Fruit fly (Drosophila melanogaster) whole organism, embryonic: ENCODE measurements around the gene ENGase.

Experiments used
- Antp ChIP-seq: fragments of 200-800 bp; sonication (Bioruptor generic); optimal IDR thresholded peaks from 3 replicates; lab custom pipeline; 2016; ENCODE audit warnings: missing biosample characterization, missing genetic modification characterization
- Atf6 ChIP-seq: fragments of 200-800 bp; sonication (Bioruptor generic); IDR thresholded peaks from 2 replicates; pipeline ENCODE4 v1.3.6; 2022; ENCODE audit warnings: missing biosample characterization, missing genetic modification characterization
- CG10209 ChIP-seq: fragments of 200-800 bp; sonication (Bioruptor generic); optimal IDR thresholded peaks from 3 replicates; lab custom pipeline; 2017; ENCODE audit warnings: missing biosample characterization, mild to moderate bottlenecking, missing genetic modification characterization, missing genetic modification reagents
- CG10267 ChIP-seq: fragments of 200-800 bp; sonication (Bioruptor generic); optimal IDR thresholded peaks from 2 replicates; lab custom pipeline; 2018; ENCODE audit warnings: missing biosample characterization, mild to moderate bottlenecking, missing genetic modification characterization, moderate library complexity
- CG12769 ChIP-seq: fragments of 200-800 bp; sonication (Bioruptor generic); optimal IDR thresholded peaks from 2 replicates; lab custom pipeline; 2019; ENCODE audit warnings: missing biosample characterization, mild to moderate bottlenecking, missing genetic modification characterization, moderate library complexity
- CG13424 ChIP-seq: fragments of 200-800 bp; sonication (Bioruptor generic); optimal IDR thresholded peaks from 2 replicates; lab custom pipeline; 2019; ENCODE audit warnings: missing biosample characterization, mild to moderate bottlenecking, missing genetic modification characterization, moderate library complexity
- CG13894 ChIP-seq: fragments of 200-800 bp; sonication (Bioruptor generic); optimal IDR thresholded peaks from 3 replicates; lab custom pipeline; 2018; ENCODE audit warnings: missing biosample characterization, mild to moderate bottlenecking, missing genetic modification characterization, moderate library complexity
- CG14441 ChIP-seq: fragments of 200-800 bp; sonication (Bioruptor generic); IDR thresholded peaks from 2 replicates; pipeline ENCODE4 v1.3.6; 2022; ENCODE audit warnings: missing biosample characterization, missing genetic modification characterization
- CG14710 ChIP-seq: fragments of 200-800 bp; sonication (Bioruptor generic); optimal IDR thresholded peaks from 3 replicates; lab custom pipeline; 2019; ENCODE audit warnings: missing biosample characterization, mild to moderate bottlenecking, missing genetic modification characterization, moderate library complexity
- CG15269 ChIP-seq: fragments of 200-800 bp; sonication (Bioruptor generic); optimal IDR thresholded peaks from 2 replicates; lab custom pipeline; 2018; ENCODE audit warnings: missing biosample characterization, mild to moderate bottlenecking, missing genetic modification characterization, moderate library complexity
- CG15696 ChIP-seq: fragments of 200-800 bp; sonication (Bioruptor generic); optimal IDR thresholded peaks from 2 replicates; lab custom pipeline; 2019; ENCODE audit warnings: missing biosample characterization, mild to moderate bottlenecking, missing genetic modification characterization, moderate library complexity
- CG16815 ChIP-seq: fragments of 200-800 bp; sonication (Bioruptor generic); optimal IDR thresholded peaks from 3 replicates; lab custom pipeline; 2017; ENCODE audit warnings: missing biosample characterization, mild to moderate bottlenecking, missing genetic modification characterization
- CG17385 ChIP-seq: fragments of 200-800 bp; sonication (Bioruptor generic); optimal IDR thresholded peaks from 3 replicates; lab custom pipeline; 2018; ENCODE audit warnings: missing biosample characterization, mild to moderate bottlenecking, missing genetic modification characterization
- CG18262 ChIP-seq: fragments of 200-800 bp; optimal IDR thresholded peaks from 3 replicates; lab custom pipeline; 2019; ENCODE audit warnings: missing biosample characterization, mild to moderate bottlenecking, missing genetic modification characterization, moderate library complexity
- CG2889 ChIP-seq: fragments of 200-800 bp; sonication (Bioruptor generic); IDR thresholded peaks from 3 replicates; pipeline ENCODE4 v1.3.6; 2022; ENCODE audit warnings: missing biosample characterization, missing genetic modification characterization
- CG30403 ChIP-seq: fragments of 200-800 bp; sonication (Bioruptor generic); optimal IDR thresholded peaks from 3 replicates; lab custom pipeline; 2016; ENCODE audit warnings: missing biosample characterization, missing genetic modification characterization
- CG6813 ChIP-seq: fragments of 200-800 bp; sonication (Bioruptor generic); optimal IDR thresholded peaks from 2 replicates; lab custom pipeline; 2017; ENCODE audit warnings: missing biosample characterization, missing genetic modification characterization, mild to moderate bottlenecking, moderate library complexity, missing genetic modification reagents
- CG6854 ChIP-seq: fragments of 200-800 bp; sonication (Bioruptor generic); optimal IDR thresholded peaks from 3 replicates; lab custom pipeline; 2017; ENCODE audit warnings: missing biosample characterization, mild to moderate bottlenecking, missing genetic modification characterization
- CG7839 ChIP-seq: fragments of 200-800 bp; sonication (Bioruptor generic); optimal IDR thresholded peaks from 3 replicates; lab custom pipeline; 2018; ENCODE audit warnings: missing biosample characterization, mild to moderate bottlenecking, missing genetic modification characterization, moderate library complexity
- CG8924 ChIP-seq: fragments of 200-800 bp; optimal IDR thresholded peaks from 3 replicates; lab custom pipeline; 2019; ENCODE audit warnings: missing biosample characterization, mild to moderate bottlenecking, missing genetic modification characterization, moderate library complexity
- CG9437 ChIP-seq: fragments of 200-800 bp; sonication (Bioruptor generic); optimal IDR thresholded peaks from 2 replicates; lab custom pipeline; 2018; ENCODE audit warnings: missing biosample characterization, mild to moderate bottlenecking, missing genetic modification characterization
- CoRest ChIP-seq: fragments of 200-800 bp; sonication (Bioruptor generic); optimal IDR thresholded peaks from 3 replicates; lab custom pipeline; 2018; ENCODE audit warnings: missing biosample characterization, mild to moderate bottlenecking, missing genetic modification characterization, moderate library complexity
- HLH4C ChIP-seq: fragments of 200-800 bp; sonication (Bioruptor generic); IDR thresholded peaks from 3 replicates; pipeline ENCODE4 v1.3.6; 2022; ENCODE audit warnings: missing biosample characterization, missing genetic modification characterization; ENCODE audit not compliant: partially characterized antibody
- Kr ChIP-seq: fragments of 200-800 bp; sonication (Bioruptor generic); optimal IDR thresholded peaks from 2 replicates; lab custom pipeline; 2017; ENCODE audit warnings: missing biosample characterization, mild to moderate bottlenecking, missing genetic modification characterization
- Lpt ChIP-seq: fragments of >200 bp; optimal IDR thresholded peaks from 2 replicates; lab custom pipeline; 2018; ENCODE audit warnings: missing biosample characterization, missing genetic modification characterization
- Oli ChIP-seq: fragments of 200-800 bp; sonication (Bioruptor generic); optimal IDR thresholded peaks from 2 replicates; lab custom pipeline; 2018; ENCODE audit warnings: missing biosample characterization, mild to moderate bottlenecking, missing genetic modification characterization, moderate library complexity
- PHDP ChIP-seq: fragments of 200-800 bp; sonication (Bioruptor generic); optimal IDR thresholded peaks from 3 replicates; lab custom pipeline; 2018; ENCODE audit warnings: missing biosample characterization, mild to moderate bottlenecking, missing genetic modification characterization, moderate library complexity
- Sox100B ChIP-seq: fragments of 200-800 bp; sonication (Bioruptor generic); optimal IDR thresholded peaks from 3 replicates; lab custom pipeline; 2018; ENCODE audit warnings: missing biosample characterization, mild to moderate bottlenecking, missing genetic modification characterization
- Xbp1 ChIP-seq: fragments of 200-800 bp; sonication (Bioruptor generic); optimal IDR thresholded peaks from 3 replicates; lab custom pipeline; 2016; ENCODE audit warnings: missing biosample characterization, mild to moderate bottlenecking, missing genetic modification characterization
- bsh ChIP-seq, 2 experiments: fragments of 200-800 bp; sonication (Bioruptor generic); optimal IDR thresholded peaks; 2 replicates each; lab custom pipeline; 2017 to 2018; ENCODE audit warnings: mild to moderate bottlenecking in 2 of 2, missing biosample characterization in 2 of 2, missing genetic modification characterization in 2 of 2, moderate library complexity in 1 of 2
- chif ChIP-seq, 2 experiments: fragments of 200-800 bp; sonication (Bioruptor generic); optimal IDR thresholded peaks; 3 replicates each; lab custom pipeline; 2016; ENCODE audit warnings: missing biosample characterization in 2 of 2, missing genetic modification characterization in 2 of 2
- dan ChIP-seq: fragments of 200-800 bp; sonication (Bioruptor generic); IDR thresholded peaks from 2 replicates; pipeline ENCODE4 v1.3.6; 2022; ENCODE audit warnings: missing biosample characterization, missing genetic modification characterization
- fd96Cb ChIP-seq: fragments of 200-800 bp; sonication (Bioruptor generic); optimal IDR thresholded peaks from 2 replicates; lab custom pipeline; 2018; ENCODE audit warnings: missing biosample characterization, mild to moderate bottlenecking, missing genetic modification characterization, moderate library complexity
- gem ChIP-seq: fragments of 200-800 bp; sonication (Bioruptor generic); optimal IDR thresholded peaks from 2 replicates; lab custom pipeline; 2019; ENCODE audit warnings: missing biosample characterization, mild to moderate bottlenecking, missing genetic modification characterization, moderate library complexity
- grau ChIP-seq: fragments of 200-800 bp; optimal IDR thresholded peaks from 3 replicates; lab custom pipeline; 2019; ENCODE audit warnings: missing biosample characterization, mild to moderate bottlenecking, missing genetic modification characterization, moderate library complexity
- hb ChIP-seq: fragments of 200-800 bp; sonication (Bioruptor generic); IDR thresholded peaks from 3 replicates; pipeline ENCODE4 v1.3.6; 2022; ENCODE audit warnings: missing biosample characterization, missing genetic modification characterization; ENCODE audit not compliant: partially characterized antibody
- kay ChIP-seq: fragments of 200-800 bp; sonication (Bioruptor generic); optimal IDR thresholded peaks from 2 replicates; lab custom pipeline; 2016; ENCODE audit warnings: missing biosample characterization, missing genetic modification characterization
- maf-S ChIP-seq: fragments of 200-800 bp; sonication (Bioruptor generic); optimal IDR thresholded peaks from 2 replicates; lab custom pipeline; 2016; ENCODE audit warnings: missing biosample characterization, missing genetic modification characterization
- odd ChIP-seq: fragments of 200-800 bp; sonication (Bioruptor generic); optimal IDR thresholded peaks from 2 replicates; lab custom pipeline; 2017; ENCODE audit warnings: missing biosample characterization, mild to moderate bottlenecking, missing genetic modification characterization
- onecut ChIP-seq: fragments of 200-800 bp; sonication (Bioruptor generic); IDR thresholded peaks from 2 replicates; pipeline ENCODE4 v1.3.6; 2022; ENCODE audit warnings: missing biosample characterization, missing genetic modification characterization
- otp ChIP-seq: fragments of 200-800 bp; sonication (Bioruptor generic); IDR thresholded peaks from 3 replicates; pipeline ENCODE4, ENCODE4 v1.3.6; 2022; ENCODE audit warnings: missing biosample characterization, missing genetic modification characterization
- phol ChIP-seq: fragments of 200-800 bp; sonication (Bioruptor generic); optimal IDR thresholded peaks from 3 replicates; lab custom pipeline; 2018; ENCODE audit warnings: missing biosample characterization, mild to moderate bottlenecking, missing genetic modification characterization, moderate library complexity
- rib ChIP-seq: fragments of 200-800 bp; sonication (Bioruptor generic); IDR thresholded peaks from 2 replicates; pipeline ENCODE4 v1.3.6; 2022; ENCODE audit warnings: missing biosample characterization, missing genetic modification characterization
- row ChIP-seq: fragments of 200-800 bp; sonication (Bioruptor generic); IDR thresholded peaks from 3 replicates; pipeline ENCODE4 v1.3.6; 2022; ENCODE audit warnings: missing biosample characterization, missing genetic modification characterization
- sc ChIP-seq, 3 experiments: fragments of >200 bp in 2 of 3; fragments of 200-800 bp in 1 of 3; sonication (Bioruptor generic) in 1 of 3; optimal IDR thresholded peaks; 2 replicates in 2 of 3; 3 replicates in 1 of 3; lab custom pipeline; 2017; ENCODE audit warnings: mild to moderate bottlenecking in 1 of 3, missing biosample characterization in 1 of 3, missing genetic modification characterization in 1 of 3, missing genetic modification reagents in 1 of 3
- sens ChIP-seq: fragments of 200-800 bp; sonication (Bioruptor generic); peaks from one replicate; lab custom pipeline; 2016; ENCODE audit warnings: missing biosample characterization, missing genetic modification characterization
- sima ChIP-seq: fragments of 200-800 bp; sonication (Bioruptor generic); optimal IDR thresholded peaks from 2 replicates; lab custom pipeline; 2016; ENCODE audit warnings: missing biosample characterization, missing genetic modification characterization
- slbo ChIP-seq: fragments of 200-800 bp; sonication (Bioruptor generic); IDR thresholded peaks from 2 replicates; pipeline ENCODE4 v1.3.6; 2022; ENCODE audit warnings: missing biosample characterization, missing genetic modification characterization
- trem ChIP-seq: fragments of 200-800 bp; optimal IDR thresholded peaks from 3 replicates; lab custom pipeline; 2019; ENCODE audit warnings: missing biosample characterization, mild to moderate bottlenecking, missing genetic modification characterization, moderate library complexity

Gene ENGase

DNA sequence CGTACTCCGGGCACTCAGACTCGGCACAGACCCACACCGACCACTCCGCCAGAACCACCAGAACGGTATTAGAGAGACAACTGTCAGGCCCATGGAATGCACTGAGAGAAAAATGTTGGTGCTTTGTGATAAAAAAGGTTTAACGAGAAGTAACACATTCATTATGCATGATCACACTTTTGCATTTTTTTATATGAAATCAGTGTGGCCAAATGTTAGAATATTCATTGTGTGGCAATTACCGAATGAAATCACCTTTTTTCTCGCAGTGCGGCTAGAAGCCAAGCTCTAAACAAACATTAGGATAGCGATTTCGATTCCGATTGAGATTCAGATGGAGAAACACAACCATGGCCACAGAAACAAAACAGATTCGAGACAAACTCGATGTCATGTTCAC is 42.1 kb downstream of the ENGase start (continued):
- TF ChIP-seq sima: no peak
- no peak for TF ChIP-seq Kr (GFP tag; lab: Kevin White, UChicago)
- peak; percentile 39 for TF ChIP-seq Antp (GFP tag; lab: Kevin White, UChicago)
- TF ChIP-seq sens (GFP tag; lab: Kevin White, UChicago): peak; percentile 83
- TF ChIP-seq CG2889 (GFP tag; lab: Robert Waterston, UW): no peak
- no peak for TF ChIP-seq rib (GFP tag; lab: Robert Waterston, UW)
- TF ChIP-seq CG8924 (tag; lab: Kevin White, UChicago): peak; percentile 10
- peak in 1 of 2 experiments; percentile 31 for TF ChIP-seq bsh (GFP tag; optimal IDR thresholded peaks at IDR 0.05; lab: Kevin White, UChicago)
- TF ChIP-seq CG18262 (tag; lab: Kevin White, UChicago): no peak
- no peak for TF ChIP-seq hb (GFP tag; lab: Robert Waterston, UW)
- peak; percentile 57 for TF ChIP-seq CG7839 (tag; lab: Kevin White, UChicago)
- no peak for TF ChIP-seq CG15269 (tag; lab: Kevin White, UChicago)
- TF ChIP-seq CG6854 (GFP tag; lab: Kevin White, UChicago): no peak
- TF ChIP-seq kay: no peak
- TF ChIP-seq Xbp1 (GFP tag; lab: Kevin White, UChicago): peak; percentile 37
- peak; percentile 0 for TF ChIP-seq CG13424
- peak; percentile 25 for TF ChIP-seq Oli
- TF ChIP-seq PHDP (tag; lab: Kevin White, UChicago): no peak
- peak; percentile 46 for TF ChIP-seq grau (tag; lab: Kevin White, UChicago)
- TF ChIP-seq CG14441: 0 out of 2 replicates have a peak, but pooled peaks have one; percentile 28
- no peak for TF ChIP-seq maf-S
- peak; percentile 54 for TF ChIP-seq slbo (GFP tag; lab: Robert Waterston, UW)
- peak; percentile 22 for TF ChIP-seq CG10209 (GFP tag; lab: Kevin White, UChicago)
- TF ChIP-seq odd (GFP tag; lab: Kevin White, UChicago): no peak
- TF ChIP-seq chif (GFP tag; optimal IDR thresholded peaks at IDR 0.05; lab: Kevin White, UChicago): peak in 1 of 2 experiments; percentile 6
- peak; percentile 19 for TF ChIP-seq CG17385 (GFP tag; lab: Kevin White, UChicago)
- TF ChIP-seq HLH4C (GFP tag; lab: Robert Waterston, UW): no peak
- TF ChIP-seq CG13894 (tag; lab: Kevin White, UChicago): peak; percentile 41
- TF ChIP-seq otp (GFP tag; lab: Robert Waterston, UW): no peak
- TF ChIP-seq CG6813 (GFP tag; lab: Kevin White, UChicago): peak; percentile 29

DNA sequence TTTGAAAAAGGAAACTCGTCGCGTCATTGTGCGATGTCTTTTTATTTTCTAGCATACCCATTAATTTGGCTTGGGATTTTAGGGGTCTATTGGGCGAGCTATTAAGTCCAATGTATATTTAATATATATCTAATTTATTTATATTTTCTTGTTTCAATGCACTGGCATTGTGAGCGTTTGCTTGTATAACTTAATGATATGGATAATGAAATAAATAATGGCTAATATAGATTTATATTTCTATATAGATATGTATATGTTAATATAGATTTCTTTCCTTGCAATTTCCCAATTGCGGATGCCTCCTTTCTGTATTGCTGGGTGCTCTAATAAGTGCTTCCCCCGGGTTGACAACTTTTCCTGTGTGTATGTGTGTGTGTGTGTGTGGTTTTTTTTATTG is 48.2 kb downstream of the ENGase start:
- TF ChIP-seq gem: peak; percentile 65
- peak; percentile 55 for TF ChIP-seq CG10267
- TF ChIP-seq CG15696 (tag; lab: Kevin White, UChicago): peak; percentile 26
- peak; percentile 20 for TF ChIP-seq CG10209 (GFP tag; lab: Kevin White, UChicago)
- peak; percentile 2 for TF ChIP-seq CG30403 (GFP tag; lab: Kevin White, UChicago)
- peak; percentile 11 for TF ChIP-seq CG9437 (GFP tag; lab: Kevin White, UChicago)
- TF ChIP-seq CG14710 (tag; lab: Kevin White, UChicago): peak; percentile 54
- TF ChIP-seq phol (tag; lab: Kevin White, UChicago): peak; percentile 62
- peak; percentile 40 for TF ChIP-seq CoRest (tag; lab: Kevin White, UChicago)
- TF ChIP-seq sc (optimal IDR thresholded peaks at IDR 0.05; lab: Kevin White, UChicago): no peak
- peak; percentile 43 for TF ChIP-seq sc (GFP tag; optimal IDR thresholded peaks at IDR 0.05; lab: Kevin White, UChicago)
- TF ChIP-seq Lpt (GFP tag; lab: Kevin White, UChicago): no peak
- peak; percentile 50 for TF ChIP-seq fd96Cb (tag; lab: Kevin White, UChicago)
- TF ChIP-seq row (GFP tag; lab: Robert Waterston, UW): peak; percentile 28; the same call in 1 of the 3 replicates
- TF ChIP-seq CG13424: peak; percentile 25
- TF ChIP-seq onecut: no peak
- TF ChIP-seq Sox100B (GFP tag; lab: Kevin White, UChicago): peak; percentile 31
- TF ChIP-seq CG16815 (GFP tag; lab: Kevin White, UChicago): peak; percentile 35
- TF ChIP-seq trem (tag; lab: Kevin White, UChicago): peak; percentile 46
- TF ChIP-seq dan (GFP tag; lab: Robert Waterston, UW): no peak
- TF ChIP-seq CG12769 (tag; lab: Kevin White, UChicago): no peak
- TF ChIP-seq maf-S: no peak
- TF ChIP-seq Atf6 (GFP tag; lab: Robert Waterston, UW): no peak
